Fruit fly (Drosophila melanogaster) whole organism, wandering third instar larva: ENCODE results near the gene CG43998.

Source experiments
- h ChIP-seq: fragments of 200-800 bp; sonication (Bioruptor generic); optimal IDR thresholded peaks from 3 replicates; lab custom pipeline; 2016; ENCODE audit warnings: missing biosample characterization, mild to moderate bottlenecking, missing genetic modification characterization
- sv ChIP-seq: fragments of 200-800 bp; sonication (Bioruptor generic); optimal IDR thresholded peaks from 3 replicates; lab custom pipeline; 2016; ENCODE audit warnings: missing biosample characterization, missing genetic modification characterization

DNA sequence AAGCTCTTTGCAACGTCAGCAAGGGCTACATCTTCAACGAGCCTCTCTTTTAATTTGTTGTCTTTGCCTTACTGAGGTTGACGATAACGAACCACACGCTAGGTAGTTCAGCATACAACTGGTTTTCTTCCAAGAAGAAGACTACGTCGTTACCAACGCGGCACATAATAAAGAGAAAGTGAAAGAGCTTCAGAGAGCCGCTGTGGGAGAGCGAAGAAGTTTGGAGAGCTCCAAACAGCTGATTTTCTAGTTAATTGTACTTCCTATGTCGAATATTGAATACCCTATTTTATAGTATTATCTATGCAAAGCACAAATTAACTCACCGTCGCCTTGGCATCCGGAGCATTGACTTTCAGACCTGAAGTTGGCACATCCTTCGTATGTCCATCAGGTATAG is 26.6 kb upstream of the CG43998 start:
- TF ChIP-seq sv (GFP tag; lab: Kevin White, UChicago) (no peak), h (GFP tag; lab: Kevin White, UChicago) (no peak)
